Worm (Caenorhabditis elegans): ENCODE measurements around the gene ZK896.5.

The ZK896.5 gene

ce11 chrIV:12845596-12845995 lies 33.8 kb downstream of the ZK896.5 start, which contains the start of gene txt-19:
txt-19 (plus strand) TSS chrIV:12845899.
- TF ChIP-seq hlh-11 (tag; optimal IDR thresholded peaks at IDR 0.05) = peak; percentile 16
- TF ChIP-seq sdz-12 (GFP tag; optimal IDR thresholded peaks at IDR 0.05) = peak; percentile 5
- TF ChIP-seq ZK546.5 (tag; optimal IDR thresholded peaks at IDR 0.05) = no peak
- no peak for TF ChIP-seq fos-1 (tag; optimal IDR thresholded peaks at IDR 0.05)
- TF ChIP-seq aha-1 (tag) = peak; percentile 28
- TF ChIP-seq set-16 (GFP tag; IDR thresholded peaks at IDR 0.05) = peak; percentile 71
- TF ChIP-seq rbr-2 (tag; optimal IDR thresholded peaks at IDR 0.05) = peak; percentile 21

- TF ChIP-seq F49E8.2 (tag; optimal IDR thresholded peaks at IDR 0.05; ENCODE audit: borderline replicate concordance) (no peak), ceh-32 (tag; optimal IDR thresholded peaks at IDR 0.05; ENCODE audit: poor library complexity) (no peak), nhr-6 (tag; optimal IDR thresholded peaks at IDR 0.05) (no peak), aly-2 (tag; optimal IDR thresholded peaks at IDR 0.05) (no peak)
Measured at ce11 chrIV:12842895-12843294, 36.5 kb downstream of the ZK896.5 start.

- no peak for TF ChIP-seq lin-13 (GFP tag; optimal IDR thresholded peaks at IDR 0.05)
- TF ChIP-seq madf-5 (GFP tag; IDR thresholded peaks at IDR 0.05) = no peak
- TF ChIP-seq jun-1 (tag; optimal IDR thresholded peaks at IDR 0.05) = no peak
- TF ChIP-seq lir-3 (tag; optimal IDR thresholded peaks at IDR 0.05) = no peak
- peak in 1 of 2 experiments; percentile 42 for TF ChIP-seq lsy-2 (tag; optimal IDR thresholded peaks at IDR 0.05)
- no peak for TF ChIP-seq lin-29 (GFP tag; IDR thresholded peaks at IDR 0.05)
- TF ChIP-seq daf-12 (tag; optimal IDR thresholded peaks at IDR 0.05) = no peak
- peak; percentile 71 for TF ChIP-seq pqm-1 (tag; optimal IDR thresholded peaks at IDR 0.05)
- peak; percentile 32 for TF ChIP-seq hlh-30 (tag; optimal IDR thresholded peaks at IDR 0.05; ENCODE audit: insufficient read depth)
- no peak for TF ChIP-seq ceh-28 (tag; optimal IDR thresholded peaks at IDR 0.05)
- no peak for TF ChIP-seq lin-38 (GFP tag; IDR thresholded peaks at IDR 0.05)
- peak; percentile 88 for TF ChIP-seq hlh-11 (tag; optimal IDR thresholded peaks at IDR 0.05)
- TF ChIP-seq php-3 (GFP tag; IDR thresholded peaks at IDR 0.05) = peak; percentile 99
- TF ChIP-seq fos-1 (tag; optimal IDR thresholded peaks at IDR 0.05) = peak; percentile 17
- no peak for TF ChIP-seq Y48G9A.11 (GFP tag; IDR thresholded peaks at IDR 0.05)
- TF ChIP-seq nhr-111 (GFP tag; optimal IDR thresholded peaks at IDR 0.05) = no peak
- no peak for TF ChIP-seq daf-19 (GFP tag; conservative IDR thresholded peaks at IDR 0.05)
- TF ChIP-seq dmd-6 (GFP tag; IDR thresholded peaks at IDR 0.05) = peak; percentile 98
- no peak for TF ChIP-seq nhr-76 (tag; optimal IDR thresholded peaks at IDR 0.05)
- 0 out of 2 replicates have a peak, but pooled peaks have one; percentile 28 for TF ChIP-seq ceh-20 (GFP tag; IDR thresholded peaks at IDR 0.05)
- no peak for TF ChIP-seq hmg-1.1 (GFP tag; IDR thresholded peaks at IDR 0.05)
- no peak for TF ChIP-seq mdt-29 (GFP tag; IDR thresholded peaks at IDR 0.05)
- TF ChIP-seq ZK546.5 (tag; optimal IDR thresholded peaks at IDR 0.05) = no peak
- no peak for TF ChIP-seq dpl-1 (GFP tag; optimal IDR thresholded peaks at IDR 0.05)
- TF ChIP-seq R02D3.7 (tag; optimal IDR thresholded peaks at IDR 0.05) = no peak
- no peak for TF ChIP-seq ztf-11 (tag; optimal IDR thresholded peaks at IDR 0.05)
- peak; percentile 91 for TF ChIP-seq nhr-48 (tag; optimal IDR thresholded peaks at IDR 0.05)
- TF ChIP-seq D1046.2 (GFP tag; IDR thresholded peaks at IDR 0.05) = no peak
- no peak for TF ChIP-seq F10B5.3 (tag; optimal IDR thresholded peaks at IDR 0.05)
- TF ChIP-seq ceh-82 (tag; optimal IDR thresholded peaks at IDR 0.05) = no peak
- peak; percentile 94 for TF ChIP-seq lin-1 (GFP tag; IDR thresholded peaks at IDR 0.05)
- peak in 1 of 2 experiments; percentile 69 for TF ChIP-seq mdl-1 (tag; optimal IDR thresholded peaks at IDR 0.05)
- TF ChIP-seq saeg-2 (GFP tag; IDR thresholded peaks at IDR 0.05) = peak; percentile 70; the same call in 1 of the 2 replicates
- peak; percentile 83 for TF ChIP-seq nhr-77 (tag; optimal IDR thresholded peaks at IDR 0.05)
- no peak for TF ChIP-seq F49E8.2 (tag; optimal IDR thresholded peaks at IDR 0.05; ENCODE audit: borderline replicate concordance)
- TF ChIP-seq nhr-102 (tag; optimal IDR thresholded peaks at IDR 0.05) = peak; percentile 91
- TF ChIP-seq madf-9 (GFP tag; conservative IDR thresholded peaks at IDR 0.05) = no peak
- peak; percentile 57 for TF ChIP-seq mep-1 (tag; optimal IDR thresholded peaks at IDR 0.05)
- TF ChIP-seq ceh-62 (tag; optimal IDR thresholded peaks at IDR 0.05) = no peak
- TF ChIP-seq unc-62 (GFP tag; optimal IDR thresholded peaks at IDR 0.05 in 1 of 2) = peak in 1 of 2 experiments; percentile 67
- no peak for TF ChIP-seq unc-62 (tag; optimal IDR thresholded peaks at IDR 0.05)
- no peak for TF ChIP-seq gei-8 (GFP tag; optimal IDR thresholded peaks at IDR 0.05)
Measured at ce11 chrIV:12842121-12842520, 37.3 kb downstream of the ZK896.5 start.
